Worm (Caenorhabditis elegans) whole organism, late embryonic: ENCODE data around the gene ptr-16.

Experiments
- Y22D7AL.16 ChIP-seq: sonication (generic microtip); optimal IDR thresholded peaks from 2 replicates; lab custom pipeline; 2016; ENCODE audit warnings: missing genetic modification characterization, missing compliant biosample characterization
- dmd-4 ChIP-seq: sonication (generic microtip); optimal IDR thresholded peaks from 2 replicates; lab custom pipeline; 2016; ENCODE audit warnings: borderline replicate concordance, missing genetic modification characterization, missing compliant biosample characterization
- nfya-1 ChIP-seq: sonication (generic microtip); optimal IDR thresholded peaks from 2 replicates; lab custom pipeline; 2017; ENCODE audit warnings: missing genetic modification characterization, mild to moderate bottlenecking, missing compliant biosample characterization, antibody characterized with exemption, moderate library complexity
- nhr-11 ChIP-seq: fragments of 150-350 bp; optimal IDR thresholded peaks from 2 replicates; lab custom pipeline; 2014; ENCODE audit warnings: missing biosample characterization, missing genetic modification characterization
- pha-4 ChIP-seq: fragments of 150-350 bp; optimal IDR thresholded peaks from 2 replicates; lab custom pipeline; 2018; ENCODE audit warnings: missing biosample characterization, missing genetic modification reagents, missing genetic modification characterization
- pqm-1 ChIP-seq: sonication (generic microtip); optimal IDR thresholded peaks from 2 replicates; lab custom pipeline; 2016; ENCODE audit warnings: missing genetic modification characterization, missing compliant biosample characterization

DNA sequence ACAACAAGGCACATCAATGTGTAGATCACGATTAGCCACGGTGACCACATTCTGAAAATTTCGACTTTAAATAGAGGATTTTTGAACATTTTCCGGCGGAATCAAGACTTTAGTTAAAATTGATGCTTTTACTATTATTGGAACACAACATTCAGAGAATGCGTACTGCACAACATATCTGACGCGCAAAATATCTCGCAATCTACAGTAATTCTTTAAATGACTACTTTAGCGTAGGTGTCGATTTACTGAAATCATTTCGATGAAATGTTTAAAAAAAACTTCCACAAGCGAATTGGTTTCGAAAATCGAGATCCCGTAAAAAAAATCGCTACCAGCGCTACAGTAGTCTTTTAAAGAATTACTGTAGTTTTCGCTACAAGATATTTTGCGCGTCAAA lies 55.0 kb downstream of the ptr-16 start, which contains the start of gene Y50D4A.10:
- TF ChIP-seq Y22D7AL.16: no peak
- TF ChIP-seq pha-4: no peak
- TF ChIP-seq pqm-1 (tag; lab: Kevin White, UChicago): no peak
- no peak for TF ChIP-seq nhr-11 (tag; lab: Kevin White, UChicago)
- TF ChIP-seq nfya-1 (tag; lab: Kevin White, UChicago): no peak
- no peak for TF ChIP-seq dmd-4 (tag; lab: Kevin White, UChicago)
